Fruit fly (Drosophila melanogaster) whole organism, pupa: Measurements from ENCODE around the gene Ada2b.

ENCODE experiments used
- CG10348 ChIP-seq: fragments of 200-800 bp; sonication (Bioruptor generic); IDR thresholded peaks from 2 replicates; pipeline ENCODE4 v1.3.6; 2022; ENCODE audit warnings: missing biosample characterization, missing genetic modification characterization
- CG13204 ChIP-seq: fragments of 200-800 bp; sonication (Bioruptor generic); optimal IDR thresholded peaks from 2 replicates; lab custom pipeline; 2018; ENCODE audit warnings: missing biosample characterization, mild to moderate bottlenecking, missing genetic modification characterization, moderate library complexity
- CG14655 ChIP-seq: fragments of 200-800 bp; sonication (Bioruptor generic); optimal IDR thresholded peaks from 3 replicates; lab custom pipeline; 2017; ENCODE audit warnings: mild to moderate bottlenecking, missing biosample characterization, missing genetic modification reagents, missing genetic modification characterization
- CG32121 ChIP-seq: fragments of 200-800 bp; sonication (Bioruptor generic); IDR thresholded peaks from 2 replicates; pipeline ENCODE4 v1.3.6; 2022; ENCODE audit warnings: missing biosample characterization, missing genetic modification characterization
- CG34367 ChIP-seq: fragments of 200-800 bp; sonication (Bioruptor generic); optimal IDR thresholded peaks from 2 replicates; lab custom pipeline; 2018; ENCODE audit warnings: missing biosample characterization, mild to moderate bottlenecking, missing genetic modification characterization
- CG8159 ChIP-seq: fragments of 200-800 bp; sonication (Bioruptor generic); optimal IDR thresholded peaks from 3 replicates; lab custom pipeline; 2018; ENCODE audit warnings: missing biosample characterization, mild to moderate bottlenecking, missing genetic modification characterization, moderate library complexity
- CG8301 ChIP-seq: fragments of 200-800 bp; sonication (Bioruptor generic); optimal IDR thresholded peaks from 2 replicates; lab custom pipeline; 2018; ENCODE audit warnings: missing biosample characterization, mild to moderate bottlenecking, missing genetic modification characterization
- D1 ChIP-seq: fragments of 200-800 bp; sonication (Bioruptor generic); optimal IDR thresholded peaks from 2 replicates; lab custom pipeline; 2018; ENCODE audit warnings: missing biosample characterization, mild to moderate bottlenecking, missing genetic modification characterization, moderate library complexity
- Ets98B ChIP-seq: fragments of 200-800 bp; sonication (Bioruptor generic); IDR thresholded peaks from 2 replicates; pipeline ENCODE4 v1.3.6; 2022; ENCODE audit warnings: missing biosample characterization, missing genetic modification characterization
- Pif1A ChIP-seq: fragments of 200-800 bp; sonication (Bioruptor generic); optimal IDR thresholded peaks from 3 replicates; lab custom pipeline; 2016; ENCODE audit warnings: missing biosample characterization, missing genetic modification characterization
- Pif1B ChIP-seq: fragments of 200-800 bp; sonication (Bioruptor generic); optimal IDR thresholded peaks from 3 replicates; lab custom pipeline; 2016; ENCODE audit warnings: missing biosample characterization, missing genetic modification characterization
- Snoo ChIP-seq: fragments of 200-800 bp; sonication (Bioruptor generic); optimal IDR thresholded peaks from 3 replicates; lab custom pipeline; 2017; ENCODE audit warnings: missing biosample characterization, mild to moderate bottlenecking, missing genetic modification characterization, inconsistent platforms
- gl ChIP-seq: fragments of 200-800 bp; sonication (Bioruptor generic); optimal IDR thresholded peaks from 2 replicates; lab custom pipeline; 2018; ENCODE audit warnings: missing biosample characterization, mild to moderate bottlenecking, missing genetic modification characterization

dm6 chr3R:8206019-8206418 is 34.3 kb downstream of the Ada2b start:
- TF ChIP-seq CG8301 (tag; lab: Kevin White, UChicago) = no peak
- TF ChIP-seq CG34367 = no peak
- no peak for TF ChIP-seq Pif1A (GFP tag; lab: Kevin White, UChicago)
- no peak for TF ChIP-seq Snoo (tag; lab: Kevin White, UChicago)
- TF ChIP-seq CG8159 = no peak
- TF ChIP-seq CG10348 (GFP tag; lab: Robert Waterston, UW) = no peak
- no peak for TF ChIP-seq Pif1B
- TF ChIP-seq Ets98B = no peak
- no peak for TF ChIP-seq gl (tag; lab: Kevin White, UChicago)
- TF ChIP-seq CG32121 (GFP tag; lab: Robert Waterston, UW) = no peak
- TF ChIP-seq D1 (tag; lab: Kevin White, UChicago) = no peak
- no peak for TF ChIP-seq CG13204
- TF ChIP-seq CG14655 (GFP tag; lab: Kevin White, UChicago) = no peak
